Worm (Caenorhabditis elegans): ENCODE data around the gene pgph-2.

Gene pgph-2

DNA sequence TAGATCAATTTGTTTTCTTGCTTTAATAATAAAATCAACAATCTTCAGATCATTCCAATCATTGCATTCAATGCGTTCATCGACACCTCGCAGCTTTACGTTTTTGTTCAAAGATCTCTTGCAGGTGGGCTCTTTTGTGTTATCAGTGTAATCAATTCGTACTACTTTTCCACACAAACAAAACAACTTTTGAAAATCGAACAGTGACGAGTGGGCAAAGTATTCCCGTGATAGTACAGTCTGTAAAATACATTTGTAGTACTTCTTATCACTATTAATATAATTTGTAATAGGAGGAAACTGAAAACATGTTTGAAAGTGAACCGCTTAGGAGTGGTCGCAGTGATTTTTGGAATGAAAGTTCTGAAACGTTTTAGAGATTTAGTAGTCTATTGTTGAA, at the start of gene pgph-2:
pgph-2 (plus strand) TSS at position 47 of the 400 bp plus-strand sequence.
- TF ChIP-seq pes-1 (GFP tag; IDR thresholded peaks at IDR 0.05) (no peak), hnd-1 (tag; optimal IDR thresholded peaks at IDR 0.05) (no peak), ceh-36 (tag; optimal IDR thresholded peaks at IDR 0.05) (no peak), aly-1 (tag; optimal IDR thresholded peaks at IDR 0.05) (no peak), flt-1 (GFP tag; IDR thresholded peaks at IDR 0.05) (no peak), hmbx-1 (tag; optimal IDR thresholded peaks at IDR 0.05) (no peak), B0310.2 (tag; optimal IDR thresholded peaks at IDR 0.05) (no peak), tbx-37 (GFP tag; conservative IDR thresholded peaks at IDR 0.05) (no peak), tra-4 (tag; optimal IDR thresholded peaks at IDR 0.05) (no peak), scrt-1 (GFP tag; IDR thresholded peaks at IDR 0.05) (no peak)

DNA sequence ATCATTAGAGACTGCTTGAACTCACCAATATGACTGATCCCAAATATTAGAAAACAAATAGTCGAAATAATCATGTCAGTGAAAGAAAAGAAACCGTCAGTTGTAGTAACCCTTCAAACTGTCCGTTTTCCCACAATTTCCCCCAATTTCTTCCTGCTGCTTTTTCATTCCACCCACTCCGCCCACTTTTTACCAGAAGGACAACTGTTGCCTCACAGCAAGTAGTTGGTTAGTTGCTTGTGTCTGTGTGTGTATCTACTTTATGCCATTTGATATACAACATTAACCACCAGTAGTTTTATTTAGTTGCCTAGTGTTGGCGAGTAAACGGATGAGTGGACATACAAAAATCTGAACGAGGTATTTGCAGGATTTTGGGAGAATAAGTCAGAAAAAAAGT, 48.4 kb upstream of the pgph-2 start, which contains the start of gene K09H11.9:
K09H11.9 (minus strand) TSS at position 101 of the 400 bp plus-strand sequence.
- TF ChIP-seq tbx-11 (GFP tag; IDR thresholded peaks at IDR 0.05) = no peak
- TF ChIP-seq B0310.2 (tag; optimal IDR thresholded peaks at IDR 0.05) = no peak
- no peak for TF ChIP-seq F13C5.2 (tag; optimal IDR thresholded peaks at IDR 0.05)
- no peak for TF ChIP-seq hmg-4 (GFP tag; optimal IDR thresholded peaks at IDR 0.05)
- no peak for TF ChIP-seq sea-1 (GFP tag; conservative IDR thresholded peaks at IDR 0.05)
- no peak for TF ChIP-seq scrt-1 (GFP tag; IDR thresholded peaks at IDR 0.05)
- no peak for TF ChIP-seq ceh-13 (GFP tag; optimal IDR thresholded peaks at IDR 0.05)
- no peak for TF ChIP-seq tbx-37 (GFP tag; conservative IDR thresholded peaks at IDR 0.05)
- TF ChIP-seq aly-1 (tag; optimal IDR thresholded peaks at IDR 0.05) = no peak
- no peak for TF ChIP-seq pes-1 (GFP tag; IDR thresholded peaks at IDR 0.05)
- TF ChIP-seq hmbx-1 (tag; optimal IDR thresholded peaks at IDR 0.05) = no peak
- TF ChIP-seq flt-1 (GFP tag; IDR thresholded peaks at IDR 0.05) = no peak
- no peak for TF ChIP-seq ama-1 (optimal IDR thresholded peaks at IDR 0.05)

DNA sequence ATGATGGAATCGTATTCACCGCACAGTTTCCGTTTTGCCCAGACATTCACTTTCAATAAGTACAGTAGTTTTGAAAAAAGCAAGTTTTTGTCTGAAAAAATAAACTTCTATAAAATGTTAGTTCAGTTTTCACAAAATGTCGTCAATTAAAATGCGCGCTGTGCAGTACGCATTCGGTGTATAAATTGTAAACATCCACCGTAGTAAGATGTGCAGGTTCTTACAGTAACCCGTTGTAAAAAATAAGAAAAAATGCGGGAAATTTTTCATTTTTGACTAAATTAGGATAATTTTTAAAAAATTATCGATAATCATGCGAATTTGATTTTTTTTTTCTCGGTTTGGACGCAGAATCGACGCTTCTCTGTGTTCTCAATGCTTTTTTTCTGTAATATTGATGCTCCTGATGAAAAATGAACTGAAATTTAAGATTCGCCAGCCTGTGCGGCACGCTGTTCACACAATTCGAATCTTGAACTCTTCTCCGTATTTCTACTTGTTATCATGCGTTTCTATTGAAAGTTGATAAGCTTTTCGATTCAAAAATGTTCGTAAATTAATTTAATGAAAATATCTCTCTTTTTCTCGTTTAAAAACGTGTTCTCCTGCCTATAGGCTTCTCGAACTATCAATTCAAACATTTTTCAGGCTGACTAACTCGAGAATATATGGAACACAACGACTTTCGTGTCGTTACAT, 47.5 kb upstream of the pgph-2 start, which contains the start of gene rga-3:
rga-3 (plus strand) TSS at position 649 of the 699 bp plus-strand sequence.
- TF ChIP-seq F13C5.2 (tag; optimal IDR thresholded peaks at IDR 0.05) (no peak), flt-1 (GFP tag; IDR thresholded peaks at IDR 0.05) (no peak), tbx-37 (GFP tag; conservative IDR thresholded peaks at IDR 0.05) (no peak), tbx-11 (GFP tag; IDR thresholded peaks at IDR 0.05) (no peak), tra-4 (tag; optimal IDR thresholded peaks at IDR 0.05) (no peak), B0310.2 (tag; optimal IDR thresholded peaks at IDR 0.05) (no peak), aly-1 (tag; optimal IDR thresholded peaks at IDR 0.05) (no peak), sea-1 (GFP tag; conservative IDR thresholded peaks at IDR 0.05) (no peak), hnd-1 (tag; optimal IDR thresholded peaks at IDR 0.05) (no peak), hmg-4 (GFP tag; optimal IDR thresholded peaks at IDR 0.05) (no peak), ama-1 (optimal IDR thresholded peaks at IDR 0.05) (no peak), pes-1 (GFP tag; IDR thresholded peaks at IDR 0.05) (no peak), ceh-13 (GFP tag; optimal IDR thresholded peaks at IDR 0.05) (no peak), hmbx-1 (tag; optimal IDR thresholded peaks at IDR 0.05) (no peak), ets-7 (tag; optimal IDR thresholded peaks at IDR 0.05) (no peak), ceh-36 (tag; optimal IDR thresholded peaks at IDR 0.05) (no peak), scrt-1 (GFP tag; IDR thresholded peaks at IDR 0.05) (no peak)

DNA sequence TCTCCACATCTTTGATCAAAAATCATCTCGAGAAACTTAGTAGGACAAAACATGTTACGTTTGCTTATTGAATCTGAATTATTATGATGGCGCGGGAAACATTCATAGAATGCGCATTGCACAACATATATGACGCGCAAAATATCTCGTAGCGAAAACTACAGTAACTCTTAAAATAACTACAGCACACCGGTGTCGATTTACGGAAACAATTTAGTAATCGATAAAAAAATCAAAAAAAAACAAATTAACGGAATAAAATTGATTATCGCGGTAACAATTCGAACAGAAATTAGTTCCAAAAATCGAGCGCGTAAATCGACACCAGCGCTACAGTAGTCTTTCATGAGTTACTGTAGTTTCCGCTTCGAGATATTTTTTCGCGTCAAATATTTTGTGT, 42.8 kb upstream of the pgph-2 start:
- TF ChIP-seq sea-1 (GFP tag; conservative IDR thresholded peaks at IDR 0.05) (no peak), F13C5.2 (tag; optimal IDR thresholded peaks at IDR 0.05) (no peak), scrt-1 (GFP tag; IDR thresholded peaks at IDR 0.05) (no peak), tra-4 (tag; optimal IDR thresholded peaks at IDR 0.05) (no peak), hmbx-1 (tag; optimal IDR thresholded peaks at IDR 0.05) (no peak), aly-1 (tag; optimal IDR thresholded peaks at IDR 0.05) (no peak), hnd-1 (tag; optimal IDR thresholded peaks at IDR 0.05) (no peak), ceh-36 (tag; optimal IDR thresholded peaks at IDR 0.05) (no peak), tbx-37 (GFP tag; conservative IDR thresholded peaks at IDR 0.05) (no peak), tbx-11 (GFP tag; IDR thresholded peaks at IDR 0.05) (no peak), flt-1 (GFP tag; IDR thresholded peaks at IDR 0.05) (no peak), ets-7 (tag; optimal IDR thresholded peaks at IDR 0.05) (no peak), hmg-4 (GFP tag; optimal IDR thresholded peaks at IDR 0.05) (no peak), B0310.2 (tag; optimal IDR thresholded peaks at IDR 0.05) (no peak), ama-1 (optimal IDR thresholded peaks at IDR 0.05) (no peak), pes-1 (GFP tag; IDR thresholded peaks at IDR 0.05) (no peak), ceh-13 (GFP tag; optimal IDR thresholded peaks at IDR 0.05) (no peak)

DNA sequence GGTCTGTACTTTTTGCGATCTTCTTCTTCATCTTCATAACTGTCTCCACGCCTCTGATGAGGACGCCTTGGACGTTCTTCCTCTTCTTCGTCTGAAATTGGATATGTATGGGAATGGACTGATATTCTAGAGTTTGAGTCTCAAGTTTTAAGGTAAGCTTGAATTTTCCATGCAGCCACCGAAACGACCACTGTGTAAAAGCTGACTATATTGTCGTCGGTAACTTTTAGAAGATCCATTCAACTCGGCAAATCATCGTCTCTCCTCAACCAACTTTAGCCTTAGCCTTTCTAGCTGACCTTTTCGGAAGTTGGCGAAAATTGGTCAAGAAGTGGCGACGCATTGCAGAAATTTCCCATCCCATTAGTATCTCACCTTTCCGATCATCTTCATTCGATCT, 40.5 kb upstream of the pgph-2 start:
- TF ChIP-seq ets-7 (tag; optimal IDR thresholded peaks at IDR 0.05) = no peak
- TF ChIP-seq sea-1 (GFP tag; conservative IDR thresholded peaks at IDR 0.05) = no peak
- no peak for TF ChIP-seq scrt-1 (GFP tag; IDR thresholded peaks at IDR 0.05)
- TF ChIP-seq ama-1 (optimal IDR thresholded peaks at IDR 0.05) = no peak
- no peak for TF ChIP-seq tbx-37 (GFP tag; conservative IDR thresholded peaks at IDR 0.05)
- no peak for TF ChIP-seq flt-1 (GFP tag; IDR thresholded peaks at IDR 0.05)
- TF ChIP-seq B0310.2 (tag; optimal IDR thresholded peaks at IDR 0.05) = no peak
- no peak for TF ChIP-seq F13C5.2 (tag; optimal IDR thresholded peaks at IDR 0.05)
- no peak for TF ChIP-seq tra-4 (tag; optimal IDR thresholded peaks at IDR 0.05)
- TF ChIP-seq ceh-13 (GFP tag; optimal IDR thresholded peaks at IDR 0.05) = no peak
- no peak for TF ChIP-seq tbx-11 (GFP tag; IDR thresholded peaks at IDR 0.05)
- no peak for TF ChIP-seq hmg-4 (GFP tag; optimal IDR thresholded peaks at IDR 0.05)
- no peak for TF ChIP-seq aly-1 (tag; optimal IDR thresholded peaks at IDR 0.05)
- no peak for TF ChIP-seq ceh-36 (tag; optimal IDR thresholded peaks at IDR 0.05)
- no peak for TF ChIP-seq hnd-1 (tag; optimal IDR thresholded peaks at IDR 0.05)

DNA sequence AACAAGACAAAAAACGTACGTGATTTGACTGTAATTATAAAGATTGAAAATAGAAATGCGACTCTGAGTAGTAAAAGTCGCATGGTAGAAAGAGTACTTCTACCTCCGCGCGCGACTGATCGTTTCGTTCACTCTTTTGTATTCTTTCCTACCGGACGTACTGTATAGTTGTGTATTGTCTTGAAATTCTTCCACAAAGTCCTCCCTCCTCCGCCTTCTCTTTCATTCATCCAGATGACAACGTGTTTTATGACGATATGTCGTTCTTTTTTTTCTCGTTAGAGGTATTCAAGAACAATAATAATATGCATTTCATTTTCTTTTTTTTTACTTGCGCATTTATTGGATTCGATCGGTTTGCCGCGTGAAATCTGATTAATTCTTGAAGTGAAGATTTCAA, 38.5 kb upstream of the pgph-2 start, which contains the start of gene K09H11.4:
K09H11.4 (minus strand) TSS at position 101 of the 400 bp plus-strand sequence.
- TF ChIP-seq flt-1 (GFP tag; IDR thresholded peaks at IDR 0.05) = no peak
- TF ChIP-seq hmbx-1 (tag; optimal IDR thresholded peaks at IDR 0.05) = no peak
- no peak for TF ChIP-seq tbx-37 (GFP tag; conservative IDR thresholded peaks at IDR 0.05)
- no peak for TF ChIP-seq aly-1 (tag; optimal IDR thresholded peaks at IDR 0.05)
- TF ChIP-seq ceh-36 (tag; optimal IDR thresholded peaks at IDR 0.05) = no peak
- no peak for TF ChIP-seq ama-1 (optimal IDR thresholded peaks at IDR 0.05)
- no peak for TF ChIP-seq sea-1 (GFP tag; conservative IDR thresholded peaks at IDR 0.05)
- TF ChIP-seq hnd-1 (tag; optimal IDR thresholded peaks at IDR 0.05) = no peak
- TF ChIP-seq pes-1 (GFP tag; IDR thresholded peaks at IDR 0.05) = no peak
- TF ChIP-seq scrt-1 (GFP tag; IDR thresholded peaks at IDR 0.05) = no peak
- TF ChIP-seq hmg-4 (GFP tag; optimal IDR thresholded peaks at IDR 0.05) = no peak
- no peak for TF ChIP-seq tra-4 (tag; optimal IDR thresholded peaks at IDR 0.05)
- no peak for TF ChIP-seq ets-7 (tag; optimal IDR thresholded peaks at IDR 0.05)
- no peak for TF ChIP-seq B0310.2 (tag; optimal IDR thresholded peaks at IDR 0.05)
- TF ChIP-seq ceh-13 (GFP tag; optimal IDR thresholded peaks at IDR 0.05) = no peak
- no peak for TF ChIP-seq F13C5.2 (tag; optimal IDR thresholded peaks at IDR 0.05)
- no peak for TF ChIP-seq tbx-11 (GFP tag; IDR thresholded peaks at IDR 0.05)

Measured in whole organism, early embryonic.